Fruit fly (Drosophila melanogaster) whole organism, embryonic: ENCODE measurements around the gene CG15209.

ENCODE experiments used
- Antp ChIP-seq: fragments of 200-800 bp; sonication (Bioruptor generic); optimal IDR thresholded peaks from 3 replicates; lab custom pipeline; 2016; ENCODE audit warnings: missing biosample characterization, missing genetic modification characterization
- CG11085 ChIP-seq: fragments of 200-800 bp; sonication (Bioruptor generic); IDR thresholded peaks from 2 replicates; pipeline ENCODE4 v1.3.6; 2022; ENCODE audit warnings: missing biosample characterization, missing genetic modification characterization
- CG13424 ChIP-seq: fragments of 200-800 bp; sonication (Bioruptor generic); optimal IDR thresholded peaks from 2 replicates; lab custom pipeline; 2019; ENCODE audit warnings: missing biosample characterization, mild to moderate bottlenecking, missing genetic modification characterization, moderate library complexity
- CG2875 ChIP-seq: fragments of 200-800 bp; sonication (Bioruptor generic); optimal IDR thresholded peaks from 2 replicates; lab custom pipeline; 2017; ENCODE audit warnings: missing biosample characterization, mild to moderate bottlenecking, missing genetic modification characterization, missing genetic modification reagents
- CG7357 ChIP-seq: fragments of 200-800 bp; sonication (Bioruptor generic); IDR thresholded peaks from 3 replicates; pipeline ENCODE4 v1.3.6; 2022; ENCODE audit warnings: missing biosample characterization, missing genetic modification characterization
- CG7786 ChIP-seq: fragments of 200-800 bp; sonication (Bioruptor generic); optimal IDR thresholded peaks from 2 replicates; lab custom pipeline; 2016; ENCODE audit warnings: missing biosample characterization, missing genetic modification characterization
- dm ChIP-seq: fragments of 200-800 bp; sonication (Bioruptor generic); optimal IDR thresholded peaks from 3 replicates; lab custom pipeline; 2016; ENCODE audit warnings: missing biosample characterization, missing genetic modification characterization
- klu ChIP-seq: fragments of 200-800 bp; sonication (Bioruptor generic); IDR thresholded peaks from 2 replicates; pipeline ENCODE4 v1.3.6; 2022; ENCODE audit warnings: missing biosample characterization, missing genetic modification characterization
- ranshi ChIP-seq: fragments of 200-800 bp; sonication (Bioruptor generic); IDR thresholded peaks from 2 replicates; pipeline ENCODE4 v1.3.6; 2022; ENCODE audit warnings: missing biosample characterization, missing genetic modification characterization
- unc-4 ChIP-seq: fragments of 200-800 bp; sonication (Bioruptor generic); IDR thresholded peaks from 2 replicates; pipeline ENCODE4 v1.3.6; 2022; ENCODE audit warnings: missing biosample characterization, missing genetic modification characterization; ENCODE audit not compliant: partially characterized antibody
- usp ChIP-seq: fragments of >200 bp; optimal IDR thresholded peaks from 2 replicates; lab custom pipeline; 2017; ENCODE audit warnings: missing biosample characterization, missing genetic modification characterization
- z ChIP-seq: fragments of 200-800 bp; sonication (Bioruptor generic); IDR thresholded peaks from 3 replicates; pipeline ENCODE4 v1.3.6; 2022; ENCODE audit warnings: missing biosample characterization, missing genetic modification characterization

CG15209 gene

DNA sequence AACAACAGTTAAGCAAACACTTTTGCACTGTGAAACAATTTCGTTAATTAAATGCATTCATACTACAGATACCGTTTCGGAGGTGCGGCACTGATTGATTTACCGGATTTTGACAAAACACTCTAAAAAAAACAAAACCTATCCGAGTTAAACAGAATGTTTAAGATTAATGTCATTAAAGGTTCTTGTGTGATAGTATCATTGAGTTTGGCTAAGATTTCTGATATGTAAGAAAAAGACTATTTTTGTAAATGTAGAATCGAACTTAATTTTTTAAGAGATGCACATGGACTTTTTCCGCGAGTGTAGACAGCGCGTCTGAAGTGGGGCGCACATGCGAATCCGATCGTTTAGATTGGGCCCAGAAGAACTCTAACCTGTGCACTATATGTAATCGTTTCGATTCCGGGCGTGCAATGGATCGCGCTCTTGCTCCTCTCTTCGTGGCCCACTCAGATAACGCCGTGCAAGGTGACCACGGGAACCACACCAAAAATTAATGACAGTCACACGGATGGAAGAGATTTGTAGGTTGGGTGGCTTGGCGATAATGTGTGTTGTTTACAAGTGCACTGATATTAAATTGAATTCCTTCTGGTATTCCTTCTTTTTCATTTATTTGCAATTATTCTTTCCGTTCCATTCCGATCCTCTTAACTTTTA lies 48.1 kb downstream of the CG15209 start:
- TF ChIP-seq CG11085 (GFP tag; lab: Robert Waterston, UW), result no peak
- TF ChIP-seq usp (GFP tag; lab: Kevin White, UChicago), result no peak
- no peak for TF ChIP-seq Antp (GFP tag; lab: Kevin White, UChicago)
- TF ChIP-seq CG2875, result no peak
- TF ChIP-seq ranshi (GFP tag; lab: Robert Waterston, UW), result no peak
- TF ChIP-seq CG7357 (GFP tag; lab: Robert Waterston, UW), result no peak
- TF ChIP-seq CG7786, result no peak
- no peak for TF ChIP-seq CG13424

DNA sequence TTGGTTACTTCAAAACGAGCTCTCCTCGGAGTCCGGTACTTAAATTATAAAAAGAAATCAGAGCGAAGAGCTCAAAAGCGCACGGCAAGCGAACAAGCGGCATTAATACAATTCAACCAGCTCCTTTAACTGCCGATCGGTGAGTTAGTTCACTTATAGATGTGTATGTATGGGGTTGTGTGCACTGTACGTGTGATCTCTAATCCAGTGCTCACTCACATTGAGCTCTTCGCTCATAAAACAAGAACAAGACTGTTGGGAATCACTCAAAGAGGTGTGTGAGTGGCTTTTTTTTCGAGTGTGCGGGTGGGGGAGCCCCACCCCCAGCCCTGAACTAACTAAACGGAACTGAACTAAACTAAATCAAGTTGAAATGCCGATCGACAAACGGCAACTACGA lies 49.1 kb downstream of the CG15209 start, which contains the start of gene Ork1:
Gene Ork1 (minus strand): TSS at position 101 of the 400 bp plus-strand sequence.
- no peak for TF ChIP-seq dm (GFP tag; lab: Kevin White, UChicago)
- TF ChIP-seq unc-4 (GFP tag; lab: Robert Waterston, UW), result no peak
- no peak for TF ChIP-seq klu (GFP tag; lab: Robert Waterston, UW)
- TF ChIP-seq z (GFP tag; lab: Robert Waterston, UW), result peak; percentile 88
